Fruit fly (Drosophila melanogaster) whole organism, adult: ENCODE measurements around the gene sima.

ENCODE experiments used
- CG11617 ChIP-seq: fragments of 200-800 bp; sonication (Bioruptor generic); optimal IDR thresholded peaks from 2 replicates; lab custom pipeline; 2017; ENCODE audit warnings: mild to moderate bottlenecking, missing biosample characterization, missing genetic modification reagents, missing genetic modification characterization
- CG12768 ChIP-seq: fragments of 200-800 bp; sonication (Bioruptor generic); optimal IDR thresholded peaks from 2 replicates; lab custom pipeline; 2017; ENCODE audit warnings: missing biosample characterization, missing genetic modification characterization, mild to moderate bottlenecking, moderate library complexity, missing genetic modification reagents
- CG14711 ChIP-seq: fragments of 200-800 bp; sonication (Bioruptor generic); optimal IDR thresholded peaks from 2 replicates; lab custom pipeline; 2018; ENCODE audit warnings: missing biosample characterization, mild to moderate bottlenecking, missing genetic modification characterization, moderate library complexity
- CG7101 ChIP-seq: fragments of 200-800 bp; sonication (Bioruptor generic); optimal IDR thresholded peaks from 2 replicates; lab custom pipeline; 2018; ENCODE audit warnings: missing biosample characterization, mild to moderate bottlenecking, missing genetic modification characterization, moderate library complexity
- Mnt ChIP-seq: fragments of 200-800 bp; sonication (Bioruptor generic); optimal IDR thresholded peaks from 2 replicates; lab custom pipeline; 2016; ENCODE audit warnings: missing biosample characterization, mild to moderate bottlenecking, missing genetic modification characterization
- bab1 ChIP-seq: fragments of 200-800 bp; sonication (Bioruptor generic); optimal IDR thresholded peaks from 3 replicates; lab custom pipeline; 2019; ENCODE audit warnings: missing biosample characterization, mild to moderate bottlenecking, missing genetic modification characterization, moderate library complexity
- cic ChIP-seq: fragments of 200-800 bp; sonication (Bioruptor generic); optimal IDR thresholded peaks from 2 replicates; lab custom pipeline; 2017; ENCODE audit warnings: missing biosample characterization, mild to moderate bottlenecking, missing genetic modification characterization, moderate library complexity
- cnc ChIP-seq, 2 experiments: fragments of >200 bp; optimal IDR thresholded peaks; 2 replicates each; lab custom pipeline; 2017
- ovo ChIP-seq: fragments of 200-800 bp; sonication (Bioruptor generic); optimal IDR thresholded peaks from 2 replicates; lab custom pipeline; 2016; ENCODE audit warnings: missing biosample characterization, missing genetic modification characterization
- pad ChIP-seq: fragments of 200-800 bp; sonication (Bioruptor generic); optimal IDR thresholded peaks from 3 replicates; lab custom pipeline; 2017; ENCODE audit warnings: missing biosample characterization, missing genetic modification characterization, mild to moderate bottlenecking, moderate library complexity, missing genetic modification reagents
- tj ChIP-seq: fragments of 200-800 bp; sonication (Bioruptor generic); optimal IDR thresholded peaks from 3 replicates; lab custom pipeline; 2017; ENCODE audit warnings: missing biosample characterization, mild to moderate bottlenecking, missing genetic modification characterization, moderate library complexity
- toe ChIP-seq: fragments of 200-800 bp; sonication (Bioruptor generic); optimal IDR thresholded peaks from 2 replicates; lab custom pipeline; 2016; ENCODE audit warnings: missing biosample characterization, missing genetic modification characterization

DNA sequence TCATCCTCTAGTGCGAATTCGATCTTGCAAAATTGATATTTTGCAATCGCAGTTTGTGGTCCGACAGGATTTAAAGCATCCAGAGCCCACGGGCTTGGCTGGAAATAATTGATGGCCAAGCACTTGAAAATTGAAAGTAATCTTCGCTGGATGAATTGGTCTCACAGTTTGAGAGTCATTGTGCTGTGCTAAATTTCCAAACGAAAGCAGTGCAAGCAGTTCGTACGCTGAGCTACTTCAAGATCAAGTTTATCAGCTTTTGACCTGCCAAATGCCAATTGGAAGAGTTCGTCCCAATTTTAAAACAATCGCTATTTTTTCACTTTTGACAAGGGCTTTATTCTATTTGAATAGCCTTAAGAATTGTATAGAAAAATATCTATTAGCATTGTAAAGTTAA is 95.8 kb downstream of the sima start:
- no peak for TF ChIP-seq cnc (optimal IDR thresholded peaks at IDR 0.05; lab: Kevin White, UChicago)
- TF ChIP-seq Mnt (GFP tag; lab: Kevin White, UChicago) = no peak
- TF ChIP-seq cic (GFP tag; lab: Kevin White, UChicago) = no peak
- no peak for TF ChIP-seq CG14711 (tag; lab: Kevin White, UChicago)
- no peak for TF ChIP-seq CG12768 (GFP tag; lab: Kevin White, UChicago)
- no peak for TF ChIP-seq toe (GFP tag; lab: Kevin White, UChicago)
- no peak for TF ChIP-seq bab1
- TF ChIP-seq tj (GFP tag; lab: Kevin White, UChicago) = no peak
- no peak for TF ChIP-seq pad (GFP tag; lab: Kevin White, UChicago)
- no peak for TF ChIP-seq CG11617 (GFP tag; lab: Kevin White, UChicago)
- TF ChIP-seq CG7101 (tag; lab: Kevin White, UChicago) = no peak
- no peak for TF ChIP-seq ovo (GFP tag; lab: Kevin White, UChicago)
